Worm (Caenorhabditis elegans) whole organism, L4 larva: ENCODE data around the gene H02F09.2.

Experiments
- ZK546.5 ChIP-seq, 2 experiments: sonication (generic microtip); optimal IDR thresholded peaks; 2 replicates each; lab custom pipeline; 2017; ENCODE audit warnings: missing biosample characterization in 2 of 2, missing genetic modification characterization in 2 of 2
- ama-1 ChIP-seq: fragments of 150-350 bp; optimal IDR thresholded peaks from 2 replicates; lab custom pipeline; 2014; ENCODE audit warnings: inconsistent platforms, mixed read lengths
- ceh-32 ChIP-seq: sonication (generic microtip); optimal IDR thresholded peaks from 2 replicates; lab custom pipeline; 2016; ENCODE audit warnings: mild to moderate bottlenecking, missing genetic modification characterization, missing compliant biosample characterization; ENCODE audit not compliant: poor library complexity
- ceh-82 ChIP-seq: sonication (generic microtip); optimal IDR thresholded peaks from 2 replicates; lab custom pipeline; 2017; ENCODE audit warnings: missing biosample characterization, missing genetic modification characterization
- ctbp-1 ChIP-seq: fragments of 200-800 bp; sonication (Bioruptor generic); IDR thresholded peaks from 2 replicates; pipeline ENCODE4 v1.3.6; 2022; ENCODE audit warnings: missing genetic modification reagents, missing genetic modification characterization, missing compliant biosample characterization
- nhr-11 ChIP-seq: fragments of 150-350 bp; optimal IDR thresholded peaks from 2 replicates; lab custom pipeline; 2014; ENCODE audit warnings: missing biosample characterization, missing genetic modification characterization
- nhr-237 ChIP-seq: sonication (generic microtip); optimal IDR thresholded peaks from 2 replicates; lab custom pipeline; 2017; ENCODE audit warnings: missing biosample characterization, missing genetic modification characterization
- nhr-28 ChIP-seq: fragments of 150-350 bp; optimal IDR thresholded peaks from 2 replicates; lab custom pipeline; 2014; ENCODE audit warnings: missing biosample characterization, missing genetic modification characterization
- pha-4 ChIP-seq, 2 experiments: fragments of 150-350 bp in 1 of 2; fragments of 200-800 bp in 1 of 2; sonication (Bioruptor generic) in 1 of 2; IDR thresholded peaks in 1 of 2; optimal IDR thresholded peaks in 1 of 2; 2 replicates each; pipeline versions ENCODE4 v1.3.6 to Lab custom; 2014 to 2022; ENCODE audit warnings: missing genetic modification characterization in 2 of 2, missing genetic modification reagents in 2 of 2, missing biosample characterization in 1 of 2, missing compliant biosample characterization in 1 of 2
- spr-1 ChIP-seq: sonication (generic microtip); optimal IDR thresholded peaks from 2 replicates; lab custom pipeline; 2016; ENCODE audit warnings: mild to moderate bottlenecking, missing genetic modification characterization, missing compliant biosample characterization
- unc-62 ChIP-seq, 3 experiments: fragments of 150-350 bp in 1 of 3; sonication (generic microtip); optimal IDR thresholded peaks in 2 of 3; peaks in 1 of 3; 1 replicate in 1 of 3; 2 replicates in 2 of 3; lab custom pipeline; 2014 to 2017; ENCODE audit warnings: missing biosample characterization in 3 of 3, missing genetic modification characterization in 3 of 3, missing genetic modification reagents in 3 of 3, missing genotype in 1 of 3

DNA sequence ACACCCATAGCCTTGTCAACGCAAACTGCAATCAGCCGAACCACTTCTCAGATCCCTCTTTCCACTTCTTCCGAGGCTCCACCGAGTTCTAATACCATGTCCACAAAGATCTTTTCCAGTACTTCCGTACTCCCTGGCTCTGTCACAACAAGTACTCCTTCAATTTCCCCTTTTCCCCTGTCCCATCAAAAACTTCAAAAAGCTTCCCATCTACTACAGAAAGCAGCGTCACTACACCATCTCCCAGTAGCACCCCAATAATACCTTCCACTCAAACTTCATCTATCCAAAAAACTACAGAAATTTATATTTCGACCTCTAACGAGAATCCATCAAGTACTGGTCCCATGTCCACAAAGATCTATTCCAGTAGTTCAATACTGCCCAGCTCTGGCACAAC lies 15.1 kb upstream of the H02F09.2 start:
- TF ChIP-seq ceh-82 (tag; lab: Kevin White, UChicago) = no peak
- no peak for TF ChIP-seq nhr-237 (tag; lab: Kevin White, UChicago)
- TF ChIP-seq pha-4 (GFP tag; IDR thresholded peaks at IDR 0.05; lab: Robert Waterston, UW) = no peak
- TF ChIP-seq pha-4 (tag; optimal IDR thresholded peaks at IDR 0.05; lab: Kevin White, UChicago) = no peak
- no peak for TF ChIP-seq unc-62 (GFP tag; optimal IDR thresholded peaks at IDR 0.05 in 1 of 2; lab: Kevin White, UChicago)
- no peak for TF ChIP-seq unc-62 (tag; optimal IDR thresholded peaks at IDR 0.05; lab: Kevin White, UChicago)
- TF ChIP-seq ceh-32 (tag; lab: Kevin White, UChicago) = no peak
- TF ChIP-seq ctbp-1 (GFP tag; lab: Robert Waterston, UW) = no peak
- no peak for TF ChIP-seq ama-1 (lab: Kevin White, UChicago)
- TF ChIP-seq nhr-11 (tag; lab: Kevin White, UChicago) = no peak
- TF ChIP-seq spr-1 (tag; lab: Kevin White, UChicago) = no peak
- no peak for TF ChIP-seq ZK546.5 (tag; optimal IDR thresholded peaks at IDR 0.05; lab: Kevin White, UChicago)
- TF ChIP-seq nhr-28 (tag; lab: Kevin White, UChicago) = no peak
